Worm (Caenorhabditis elegans) whole organism, L4/young adult: ENCODE data around the gene R04F11.5.

Source experiments
- W03F9.2 ChIP-seq: fragments of 150-350 bp; optimal IDR thresholded peaks from 2 replicates; lab custom pipeline; 2014; ENCODE audit warnings: missing biosample characterization, missing genetic modification characterization
- him-1 ChIP-seq: sonication (generic microtip); optimal IDR thresholded peaks from 2 replicates; lab custom pipeline; 2016; ENCODE audit warnings: missing genotype, missing genetic modification reagents, missing genetic modification characterization, missing compliant biosample characterization

DNA sequence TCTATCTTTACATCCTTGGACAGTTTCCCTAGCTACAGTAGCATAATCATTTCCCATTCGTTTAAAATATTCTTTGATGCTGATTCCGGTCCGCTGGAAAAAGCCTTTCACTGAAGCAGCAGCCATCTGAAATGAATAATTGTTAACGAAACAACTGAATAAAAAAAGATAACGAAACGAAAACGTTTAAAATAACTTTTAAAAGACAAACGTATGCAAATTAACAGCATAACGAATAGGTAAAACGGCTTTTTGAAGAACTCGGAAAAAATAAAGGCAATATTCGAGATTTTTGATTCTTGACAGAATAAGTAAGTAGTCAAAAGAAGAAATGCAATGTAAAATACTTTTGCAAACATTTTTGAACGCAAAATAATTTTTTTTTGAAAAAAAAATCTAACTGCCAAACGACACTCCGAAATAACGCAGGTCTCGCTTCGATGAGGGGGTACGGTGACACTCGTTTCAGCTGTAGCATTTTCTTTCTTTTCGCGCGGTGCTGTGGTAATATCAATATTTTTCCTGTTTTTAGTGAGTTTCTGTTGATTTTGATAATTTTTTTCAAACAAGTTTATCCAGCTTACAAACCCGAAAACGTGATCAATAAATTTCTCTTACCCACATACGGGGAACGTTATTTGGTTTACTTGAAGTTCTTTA, at the start of gene R04F11.5, which contains the start of gene R04F11.2:
- peak; percentile 83 for TF ChIP-seq W03F9.2 (tag; lab: Kevin White, UChicago)
- TF ChIP-seq him-1 (tag; lab: Kevin White, UChicago) = peak; percentile 76
